Fruit fly (Drosophila melanogaster) whole organism, embryonic: ENCODE measurements around the gene CG8837.
A peak's percentile ranks its signal among the peaks of the same experiment; 100 is the strongest.

ENCODE experiments used
- Atf-2 ChIP-seq: fragments of 200-800 bp; sonication (Bioruptor generic); optimal IDR thresholded peaks from 2 replicates; lab custom pipeline; 2016; ENCODE audit warnings: missing biosample characterization, missing genetic modification characterization
- CG10654 ChIP-seq: fragments of 200-800 bp; sonication (Bioruptor generic); optimal IDR thresholded peaks from 2 replicates; lab custom pipeline; 2016; ENCODE audit warnings: missing biosample characterization, missing genetic modification characterization
- CG12071 ChIP-seq: fragments of 200-800 bp; sonication (Bioruptor generic); optimal IDR thresholded peaks from 3 replicates; lab custom pipeline; 2018; ENCODE audit warnings: missing biosample characterization, mild to moderate bottlenecking, missing genetic modification characterization
- CG13296 ChIP-seq: fragments of 200-800 bp; sonication (Bioruptor generic); optimal IDR thresholded peaks from 3 replicates; lab custom pipeline; 2018; ENCODE audit warnings: missing biosample characterization, mild to moderate bottlenecking, missing genetic modification characterization
- CG14441 ChIP-seq: fragments of 200-800 bp; sonication (Bioruptor generic); IDR thresholded peaks from 2 replicates; pipeline ENCODE4 v1.3.6; 2022; ENCODE audit warnings: missing biosample characterization, missing genetic modification characterization
- CG17612 ChIP-seq: fragments of 200-800 bp; sonication (Bioruptor generic); IDR thresholded peaks from 2 replicates; pipeline ENCODE4 v1.3.6; 2022; ENCODE audit warnings: missing biosample characterization, missing genetic modification characterization
- CG18764 ChIP-seq: fragments of 200-800 bp; sonication (Bioruptor generic); optimal IDR thresholded peaks from 3 replicates; lab custom pipeline; 2016; ENCODE audit warnings: missing biosample characterization, missing genetic modification characterization
- CG2199 ChIP-seq: fragments of 200-800 bp; sonication (Bioruptor generic); IDR thresholded peaks from 3 replicates; pipeline ENCODE4 v1.3.6; 2022; ENCODE audit warnings: missing biosample characterization, missing genetic modification characterization
- CG2202 ChIP-seq: fragments of 200-800 bp; sonication (Bioruptor generic); optimal IDR thresholded peaks from 2 replicates; lab custom pipeline; 2018; ENCODE audit warnings: missing biosample characterization, mild to moderate bottlenecking, missing genetic modification characterization
- CG30431 ChIP-seq: fragments of 200-800 bp; sonication (Bioruptor generic); optimal IDR thresholded peaks from 2 replicates; lab custom pipeline; 2017; ENCODE audit warnings: missing biosample characterization, missing genetic modification characterization
- CG3065 ChIP-seq: fragments of 200-800 bp; sonication (Bioruptor generic); optimal IDR thresholded peaks from 2 replicates; lab custom pipeline; 2016; ENCODE audit warnings: missing biosample characterization, missing genetic modification characterization
- CG3163 ChIP-seq: fragments of 200-800 bp; sonication (Bioruptor generic); optimal IDR thresholded peaks from 3 replicates; lab custom pipeline; 2016; ENCODE audit warnings: missing biosample characterization, missing genetic modification characterization
- CG6765 ChIP-seq: fragments of 200-800 bp; sonication (Bioruptor generic); optimal IDR thresholded peaks from 3 replicates; lab custom pipeline; 2017; ENCODE audit warnings: missing biosample characterization, mild to moderate bottlenecking, missing genetic modification characterization
- CG6791 ChIP-seq: fragments of 200-800 bp; sonication (Bioruptor generic); IDR thresholded peaks from 3 replicates; pipeline ENCODE4 v1.3.6; 2022; ENCODE audit warnings: missing biosample characterization, missing genetic modification characterization; ENCODE audit not compliant: partially characterized antibody
- CG6813 ChIP-seq: fragments of 200-800 bp; sonication (Bioruptor generic); optimal IDR thresholded peaks from 2 replicates; lab custom pipeline; 2017; ENCODE audit warnings: missing biosample characterization, missing genetic modification characterization, mild to moderate bottlenecking, moderate library complexity, missing genetic modification reagents
- CTCF ChIP-seq: fragments of 200-800 bp; sonication (Bioruptor generic); optimal IDR thresholded peaks from 2 replicates; lab custom pipeline; 2017; ENCODE audit warnings: missing biosample characterization, mild to moderate bottlenecking, missing genetic modification characterization, moderate library complexity
- Dad ChIP-seq: fragments of 200-800 bp; sonication (Bioruptor generic); optimal IDR thresholded peaks from 3 replicates; lab custom pipeline; 2016; ENCODE audit warnings: missing biosample characterization, missing genetic modification characterization
- Dip2 ChIP-seq: fragments of 200-800 bp; sonication (Bioruptor generic); IDR thresholded peaks from 2 replicates; pipeline ENCODE4 v1.3.6; 2022; ENCODE audit warnings: missing biosample characterization, missing genetic modification characterization
- Dip3 ChIP-seq: fragments of 200-800 bp; sonication (Bioruptor generic); optimal IDR thresholded peaks from 3 replicates; lab custom pipeline; 2016; ENCODE audit warnings: missing biosample characterization, missing genetic modification characterization
- Fer3 ChIP-seq: fragments of 200-800 bp; sonication (Bioruptor generic); optimal IDR thresholded peaks from 2 replicates; lab custom pipeline; 2018; ENCODE audit warnings: missing biosample characterization, mild to moderate bottlenecking, missing genetic modification characterization, moderate library complexity
- Hand ChIP-seq: fragments of 200-800 bp; sonication (Bioruptor generic); optimal IDR thresholded peaks from 2 replicates; lab custom pipeline; 2017; ENCODE audit warnings: mild to moderate bottlenecking, missing biosample characterization, missing genetic modification reagents, missing genetic modification characterization
- Hmx ChIP-seq: fragments of 200-800 bp; sonication (Bioruptor generic); optimal IDR thresholded peaks from 2 replicates; lab custom pipeline; 2016; ENCODE audit warnings: missing biosample characterization, missing genetic modification characterization
- Mrtf ChIP-seq: fragments of 200-800 bp; sonication (Bioruptor generic); IDR thresholded peaks from 3 replicates; pipeline ENCODE4 v1.3.6; 2022; ENCODE audit warnings: missing biosample characterization, missing genetic modification characterization
- NFAT ChIP-seq: fragments of 200-800 bp; sonication (Bioruptor generic); IDR thresholded peaks from 2 replicates; pipeline ENCODE4 v1.3.6; 2022; ENCODE audit warnings: missing biosample characterization, missing genetic modification characterization
- Side ChIP-seq: fragments of 200-800 bp; sonication (Bioruptor generic); optimal IDR thresholded peaks from 2 replicates; lab custom pipeline; 2016; ENCODE audit warnings: missing biosample characterization, missing genetic modification characterization
- Sry-δ ChIP-seq: fragments of 200-800 bp; sonication (Bioruptor generic); optimal IDR thresholded peaks from 2 replicates; lab custom pipeline; 2016; ENCODE audit warnings: missing biosample characterization, missing genetic modification characterization
- TFAM ChIP-seq: fragments of 200-800 bp; sonication (Bioruptor generic); optimal IDR thresholded peaks from 2 replicates; lab custom pipeline; 2017; ENCODE audit warnings: missing biosample characterization, missing genetic modification characterization, inconsistent platforms
- Tbp ChIP-seq: fragments of >200 bp; optimal IDR thresholded peaks from 2 replicates; lab custom pipeline; 2018; ENCODE audit warnings: missing biosample characterization, missing genetic modification characterization
- Trl ChIP-seq, 3 experiments: fragments of >200 bp in 2 of 3; fragments of 200-800 bp in 1 of 3; sonication (Bioruptor generic) in 1 of 3; optimal IDR thresholded peaks; 2 replicates in 1 of 3; 3 replicates in 2 of 3; lab custom pipeline; 2016 to 2017; ENCODE audit warnings: missing biosample characterization in 1 of 3, missing genetic modification characterization in 1 of 3
- amos ChIP-seq: fragments of 200-800 bp; sonication (Bioruptor generic); IDR thresholded peaks from 2 replicates; pipeline ENCODE4 v1.3.6; 2022; ENCODE audit warnings: missing biosample characterization, missing genetic modification characterization; ENCODE audit not compliant: partially characterized antibody
- ara ChIP-seq: fragments of 200-800 bp; sonication (Bioruptor generic); IDR thresholded peaks from 2 replicates; pipeline ENCODE4 v1.3.6; 2022; ENCODE audit warnings: missing biosample characterization, missing genetic modification characterization
- bab2 ChIP-seq: fragments of 200-800 bp; sonication (Bioruptor generic); optimal IDR thresholded peaks from 2 replicates; lab custom pipeline; 2016; ENCODE audit warnings: missing biosample characterization, missing genetic modification characterization
- cg ChIP-seq: fragments of 200-800 bp; sonication (Bioruptor generic); optimal IDR thresholded peaks from 3 replicates; lab custom pipeline; 2019; ENCODE audit warnings: missing biosample characterization, mild to moderate bottlenecking, missing genetic modification characterization, moderate library complexity
- chif ChIP-seq, 2 experiments: fragments of 200-800 bp; sonication (Bioruptor generic); optimal IDR thresholded peaks; 3 replicates each; lab custom pipeline; 2016; ENCODE audit warnings: missing biosample characterization in 2 of 2, missing genetic modification characterization in 2 of 2
- chinmo ChIP-seq: fragments of 200-800 bp; sonication (Bioruptor generic); IDR thresholded peaks from 4 replicates; pipeline ENCODE4 v1.3.6; 2022; ENCODE audit warnings: missing biosample characterization, missing genetic modification characterization; ENCODE audit not compliant: partially characterized antibody
- dmrt11E ChIP-seq: fragments of 200-800 bp; sonication (Bioruptor generic); optimal IDR thresholded peaks from 3 replicates; lab custom pipeline; 2018; ENCODE audit warnings: missing biosample characterization, mild to moderate bottlenecking, missing genetic modification characterization, moderate library complexity
- gsb-n ChIP-seq: fragments of 200-800 bp; sonication (Bioruptor generic); optimal IDR thresholded peaks from 3 replicates; lab custom pipeline; 2018; ENCODE audit warnings: missing biosample characterization, mild to moderate bottlenecking, missing genetic modification characterization
- nau ChIP-seq: fragments of 200-800 bp; sonication (Bioruptor generic); optimal IDR thresholded peaks from 3 replicates; lab custom pipeline; 2017; ENCODE audit warnings: missing biosample characterization, mild to moderate bottlenecking, missing genetic modification characterization, missing genetic modification reagents
- oc ChIP-seq: fragments of 200-800 bp; sonication (Bioruptor generic); optimal IDR thresholded peaks from 2 replicates; lab custom pipeline; 2018; ENCODE audit warnings: missing biosample characterization, mild to moderate bottlenecking, missing genetic modification characterization, moderate library complexity
- phol ChIP-seq: fragments of 200-800 bp; sonication (Bioruptor generic); optimal IDR thresholded peaks from 3 replicates; lab custom pipeline; 2018; ENCODE audit warnings: missing biosample characterization, mild to moderate bottlenecking, missing genetic modification characterization, moderate library complexity
- ranshi ChIP-seq: fragments of 200-800 bp; sonication (Bioruptor generic); IDR thresholded peaks from 2 replicates; pipeline ENCODE4 v1.3.6; 2022; ENCODE audit warnings: missing biosample characterization, missing genetic modification characterization
- rib ChIP-seq: fragments of 200-800 bp; sonication (Bioruptor generic); IDR thresholded peaks from 2 replicates; pipeline ENCODE4 v1.3.6; 2022; ENCODE audit warnings: missing biosample characterization, missing genetic modification characterization
- so ChIP-seq: fragments of 200-800 bp; sonication (Bioruptor generic); IDR thresholded peaks from 3 replicates; pipeline ENCODE4 v1.3.6; 2022; ENCODE audit warnings: missing biosample characterization, missing genetic modification characterization
- sob ChIP-seq: fragments of 200-800 bp; sonication (Bioruptor generic); IDR thresholded peaks from 2 replicates; pipeline ENCODE4 v1.3.6; 2022; ENCODE audit warnings: missing biosample characterization, missing genetic modification characterization
- tna ChIP-seq: fragments of 200-800 bp; sonication (Bioruptor generic); IDR thresholded peaks from 2 replicates; pipeline ENCODE4 v1.3.6; 2022; ENCODE audit warnings: missing biosample characterization, missing genetic modification characterization; ENCODE audit not compliant: partially characterized antibody
- wor ChIP-seq: fragments of 200-800 bp; sonication (Bioruptor generic); IDR thresholded peaks from 2 replicates; pipeline ENCODE4 v1.3.6; 2022; ENCODE audit warnings: missing biosample characterization, missing genetic modification characterization

CG8837 gene

dm6 chr2L:3323319-3324287 is 3.6 kb downstream of the CG8837 start, which contains the start of gene CG33281 (continued):
- TF ChIP-seq CG14441 (GFP tag; lab: Robert Waterston, UW) (no peak), CG10654 (GFP tag; lab: Kevin White, UChicago) (no peak), rib (no peak), Trl (optimal IDR thresholded peaks at IDR 0.05; lab: Kevin White, UChicago) (no peak), Trl (GFP tag; optimal IDR thresholded peaks at IDR 0.05; lab: Kevin White, UChicago) (no peak), CG30431 (no peak), CG17612 (GFP tag; lab: Robert Waterston, UW) (no peak), Hmx (no peak), CG6813 (GFP tag; lab: Kevin White, UChicago) (peak; percentile 56), Sry-δ (GFP tag; lab: Kevin White, UChicago) (no peak), CG2199 (GFP tag; lab: Robert Waterston, UW) (no peak), phol (no peak), cg (GFP tag; lab: Kevin White, UChicago) (no peak), TFAM (GFP tag; lab: Kevin White, UChicago) (no peak), CG2202 (tag; lab: Kevin White, UChicago) (no peak), CG3163 (GFP tag; lab: Kevin White, UChicago) (no peak), Dad (GFP tag; lab: Kevin White, UChicago) (no peak), bab2 (GFP tag; lab: Kevin White, UChicago) (no peak), nau (GFP tag; lab: Kevin White, UChicago) (no peak), ara (GFP tag; lab: Robert Waterston, UW) (0 out of 2 replicates have a peak, but pooled peaks have one; percentile 37), sob (GFP tag; lab: Robert Waterston, UW) (no peak), oc (tag; lab: Kevin White, UChicago) (no peak), dmrt11E (tag; lab: Kevin White, UChicago) (no peak), chif (GFP tag; optimal IDR thresholded peaks at IDR 0.05; lab: Kevin White, UChicago) (no peak), CG3065 (GFP tag; lab: Kevin White, UChicago) (no peak), Mrtf (no peak), wor (no peak), so (GFP tag; lab: Robert Waterston, UW) (no peak), Atf-2 (GFP tag; lab: Kevin White, UChicago) (no peak), ranshi (no peak), CG18764 (GFP tag; lab: Kevin White, UChicago) (no peak), CTCF (GFP tag; lab: Kevin White, UChicago) (no peak), Dip3 (GFP tag; lab: Kevin White, UChicago) (no peak), Side (GFP tag; lab: Kevin White, UChicago) (no peak), amos (GFP tag; lab: Robert Waterston, UW) (no peak), Fer3 (tag; lab: Kevin White, UChicago) (peak; percentile 61), Dip2 (no peak), NFAT (no peak), chinmo (GFP tag; lab: Robert Waterston, UW) (no peak), CG12071 (GFP tag; lab: Kevin White, UChicago) (peak; percentile 73), tna (GFP tag; lab: Robert Waterston, UW) (no peak), CG13296 (GFP tag; lab: Kevin White, UChicago) (peak; percentile 83), CG6791 (GFP tag; lab: Robert Waterston, UW) (no peak), gsb-n (tag; lab: Kevin White, UChicago) (no peak), Hand (GFP tag; lab: Kevin White, UChicago) (no peak), CG6765 (GFP tag; lab: Kevin White, UChicago) (peak; percentile 51), Tbp (no peak)
